Fruit fly (Drosophila melanogaster) whole organism, embryonic: ENCODE measurements around the gene CG13653.

Experiments used
- CG10321 ChIP-seq: fragments of 200-800 bp; sonication (Bioruptor generic); IDR thresholded peaks from 2 replicates; pipeline ENCODE4 v1.3.6; 2022; ENCODE audit warnings: missing biosample characterization, missing genetic modification characterization
- CG12236 ChIP-seq: fragments of 200-800 bp; sonication (Bioruptor generic); optimal IDR thresholded peaks from 2 replicates; lab custom pipeline; 2016; ENCODE audit warnings: missing biosample characterization, missing genetic modification characterization
- CG12391 ChIP-seq: fragments of 200-800 bp; sonication (Bioruptor generic); optimal IDR thresholded peaks from 3 replicates; lab custom pipeline; 2018; ENCODE audit warnings: missing biosample characterization, mild to moderate bottlenecking, missing genetic modification characterization, moderate library complexity
- CG12744 ChIP-seq: fragments of 200-800 bp; sonication (Bioruptor generic); optimal IDR thresholded peaks from 2 replicates; lab custom pipeline; 2016; ENCODE audit warnings: missing biosample characterization, missing genetic modification characterization
- CG14050 ChIP-seq: fragments of 200-800 bp; sonication (Bioruptor generic); IDR thresholded peaks from 3 replicates; pipeline ENCODE4 v1.3.6; 2022; ENCODE audit warnings: missing biosample characterization, missing genetic modification characterization
- CG14667 ChIP-seq: fragments of 200-800 bp; sonication (Bioruptor generic); IDR thresholded peaks from 2 replicates; pipeline ENCODE4 v1.3.6; 2022; ENCODE audit warnings: missing biosample characterization, missing genetic modification characterization
- CG15073 ChIP-seq: fragments of 200-800 bp; sonication (Bioruptor generic); optimal IDR thresholded peaks from 2 replicates; lab custom pipeline; 2016; ENCODE audit warnings: missing biosample characterization, missing genetic modification characterization
- CG17186 ChIP-seq: fragments of 200-800 bp; sonication (Bioruptor generic); optimal IDR thresholded peaks from 3 replicates; lab custom pipeline; 2017; ENCODE audit warnings: missing biosample characterization, missing genetic modification reagents, missing genetic modification characterization
- CG17359 ChIP-seq: fragments of 200-800 bp; sonication (Bioruptor generic); optimal IDR thresholded peaks from 3 replicates; lab custom pipeline; 2018; ENCODE audit warnings: missing biosample characterization, mild to moderate bottlenecking, missing genetic modification characterization, moderate library complexity
- CG17361 ChIP-seq: fragments of 200-800 bp; sonication (Bioruptor generic); IDR thresholded peaks from 3 replicates; pipeline ENCODE4 v1.3.6; 2022; ENCODE audit warnings: missing biosample characterization, missing genetic modification characterization
- CG17385 ChIP-seq: fragments of 200-800 bp; sonication (Bioruptor generic); optimal IDR thresholded peaks from 3 replicates; lab custom pipeline; 2018; ENCODE audit warnings: missing biosample characterization, mild to moderate bottlenecking, missing genetic modification characterization
- CG1792 ChIP-seq: fragments of 200-800 bp; sonication (Bioruptor generic); optimal IDR thresholded peaks from 2 replicates; lab custom pipeline; 2016; ENCODE audit warnings: missing biosample characterization, missing genetic modification characterization
- CG2116 ChIP-seq: fragments of 200-800 bp; sonication (Bioruptor generic); optimal IDR thresholded peaks from 3 replicates; lab custom pipeline; 2018; ENCODE audit warnings: missing biosample characterization, mild to moderate bottlenecking, missing genetic modification characterization
- CG2202 ChIP-seq: fragments of 200-800 bp; sonication (Bioruptor generic); optimal IDR thresholded peaks from 2 replicates; lab custom pipeline; 2018; ENCODE audit warnings: missing biosample characterization, mild to moderate bottlenecking, missing genetic modification characterization
- CG2889 ChIP-seq: fragments of 200-800 bp; sonication (Bioruptor generic); IDR thresholded peaks from 3 replicates; pipeline ENCODE4 v1.3.6; 2022; ENCODE audit warnings: missing biosample characterization, missing genetic modification characterization
- CG4707 ChIP-seq: fragments of 200-800 bp; sonication (Bioruptor generic); optimal IDR thresholded peaks from 2 replicates; lab custom pipeline; 2018; ENCODE audit warnings: missing biosample characterization, mild to moderate bottlenecking, missing genetic modification characterization, moderate library complexity
- CG5245 ChIP-seq: fragments of 200-800 bp; sonication (Bioruptor generic); optimal IDR thresholded peaks from 3 replicates; lab custom pipeline; 2016; ENCODE audit warnings: missing biosample characterization, missing genetic modification characterization
- CG6854 ChIP-seq: fragments of 200-800 bp; sonication (Bioruptor generic); optimal IDR thresholded peaks from 3 replicates; lab custom pipeline; 2017; ENCODE audit warnings: missing biosample characterization, mild to moderate bottlenecking, missing genetic modification characterization
- CG7271 ChIP-seq: fragments of 200-800 bp; sonication (Bioruptor generic); optimal IDR thresholded peaks from 2 replicates; lab custom pipeline; 2018; ENCODE audit warnings: missing biosample characterization, mild to moderate bottlenecking, missing genetic modification characterization, moderate library complexity
- CG8290 ChIP-seq, 3 experiments: fragments of 200-800 bp; sonication (Bioruptor generic); optimal IDR thresholded peaks; 2 replicates each; lab custom pipeline; 2016 to 2019; ENCODE audit warnings: missing biosample characterization in 3 of 3, missing genetic modification characterization in 3 of 3, mild to moderate bottlenecking in 2 of 3, moderate library complexity in 1 of 3
- CG8388 ChIP-seq: fragments of 200-800 bp; sonication (Bioruptor generic); optimal IDR thresholded peaks from 2 replicates; lab custom pipeline; 2019; ENCODE audit warnings: missing biosample characterization, mild to moderate bottlenecking, missing genetic modification characterization, moderate library complexity
- D19B ChIP-seq: fragments of 200-800 bp; sonication (Bioruptor generic); optimal IDR thresholded peaks from 2 replicates; lab custom pipeline; 2017; ENCODE audit warnings: missing biosample characterization, mild to moderate bottlenecking, missing genetic modification characterization
- Dip2 ChIP-seq: fragments of 200-800 bp; sonication (Bioruptor generic); IDR thresholded peaks from 2 replicates; pipeline ENCODE4 v1.3.6; 2022; ENCODE audit warnings: missing biosample characterization, missing genetic modification characterization
- ERR ChIP-seq: fragments of 200-800 bp; sonication (Bioruptor generic); optimal IDR thresholded peaks from 2 replicates; lab custom pipeline; 2016; ENCODE audit warnings: missing biosample characterization, missing genetic modification characterization
- HLH54F ChIP-seq: fragments of 200-800 bp; sonication (Bioruptor generic); optimal IDR thresholded peaks from 3 replicates; lab custom pipeline; 2016; ENCODE audit warnings: missing biosample characterization, missing genetic modification characterization
- Hey ChIP-seq: fragments of 200-800 bp; sonication (Bioruptor generic); optimal IDR thresholded peaks from 3 replicates; lab custom pipeline; 2018; ENCODE audit warnings: missing biosample characterization, mild to moderate bottlenecking, missing genetic modification characterization
- Lhr ChIP-seq: fragments of 200-800 bp; sonication (Bioruptor generic); optimal IDR thresholded peaks from 3 replicates; lab custom pipeline; 2017; ENCODE audit warnings: mild to moderate bottlenecking, missing biosample characterization, missing genetic modification reagents, missing genetic modification characterization
- Myb ChIP-seq: fragments of 200-800 bp; sonication (Bioruptor generic); optimal IDR thresholded peaks from 2 replicates; lab custom pipeline; 2016; ENCODE audit warnings: missing biosample characterization, missing genetic modification characterization
- NK7.1 ChIP-seq: fragments of 200-800 bp; sonication (Bioruptor generic); optimal IDR thresholded peaks from 3 replicates; lab custom pipeline; 2016; ENCODE audit warnings: missing biosample characterization, missing genetic modification characterization
- Optix ChIP-seq: fragments of 200-800 bp; sonication (Bioruptor generic); IDR thresholded peaks from 3 replicates; pipeline ENCODE4 v1.3.6; 2022; ENCODE audit warnings: missing biosample characterization, missing genetic modification characterization
- az2 ChIP-seq: fragments of 200-800 bp; sonication (Bioruptor generic); optimal IDR thresholded peaks from 3 replicates; lab custom pipeline; 2016; ENCODE audit warnings: missing biosample characterization, missing genetic modification characterization
- br ChIP-seq: fragments of >200 bp; optimal IDR thresholded peaks from 2 replicates; lab custom pipeline; 2017
- caup ChIP-seq: fragments of 200-800 bp; sonication (Bioruptor generic); optimal IDR thresholded peaks from 3 replicates; lab custom pipeline; 2017; ENCODE audit warnings: missing biosample characterization, mild to moderate bottlenecking, missing genetic modification characterization, moderate library complexity; ENCODE audit not compliant: severe bottlenecking
- croc ChIP-seq: fragments of 200-800 bp; sonication (Bioruptor generic); conservative IDR thresholded peaks from 3 replicates; pipeline ENCODE4 v1.3.6; 2022; ENCODE audit warnings: missing biosample characterization, missing genetic modification characterization
- dan ChIP-seq: fragments of 200-800 bp; sonication (Bioruptor generic); IDR thresholded peaks from 2 replicates; pipeline ENCODE4 v1.3.6; 2022; ENCODE audit warnings: missing biosample characterization, missing genetic modification characterization
- eve ChIP-seq, 2 experiments: fragments of >200 bp; optimal IDR thresholded peaks; 2 replicates each; lab custom pipeline; 2017; ENCODE audit warnings: missing biosample characterization in 2 of 2, missing genetic modification characterization in 2 of 2
- eyg ChIP-seq: fragments of 200-800 bp; sonication (Bioruptor generic); optimal IDR thresholded peaks from 3 replicates; lab custom pipeline; 2016; ENCODE audit warnings: missing biosample characterization, missing genetic modification characterization
- gce ChIP-seq: fragments of 200-800 bp; sonication (Bioruptor generic); IDR thresholded peaks from 3 replicates; pipeline ENCODE4 v1.3.6; 2022; ENCODE audit warnings: missing biosample characterization, missing genetic modification characterization
- gcm2 ChIP-seq: fragments of 200-800 bp; sonication (Bioruptor generic); optimal IDR thresholded peaks from 2 replicates; lab custom pipeline; 2016; ENCODE audit warnings: missing biosample characterization, missing genetic modification characterization
- grn ChIP-seq: fragments of 200-800 bp; sonication (Bioruptor generic); optimal IDR thresholded peaks from 3 replicates; lab custom pipeline; 2017; ENCODE audit warnings: missing biosample characterization, missing genetic modification characterization
- gro ChIP-seq: fragments of 200-800 bp; sonication (Bioruptor generic); optimal IDR thresholded peaks from 2 replicates; lab custom pipeline; 2016; ENCODE audit warnings: missing biosample characterization, missing genetic modification characterization
- jumu ChIP-seq: fragments of 200-800 bp; sonication (Bioruptor generic); optimal IDR thresholded peaks from 3 replicates; lab custom pipeline; 2016; ENCODE audit warnings: missing biosample characterization, missing genetic modification characterization
- maf-S ChIP-seq: fragments of 200-800 bp; sonication (Bioruptor generic); optimal IDR thresholded peaks from 2 replicates; lab custom pipeline; 2016; ENCODE audit warnings: missing biosample characterization, missing genetic modification characterization
- mirr ChIP-seq: fragments of 200-800 bp; sonication (Bioruptor generic); optimal IDR thresholded peaks from 3 replicates; lab custom pipeline; 2018; ENCODE audit warnings: missing biosample characterization, mild to moderate bottlenecking, missing genetic modification characterization
- pzg ChIP-seq: fragments of 200-800 bp; sonication (Bioruptor generic); optimal IDR thresholded peaks from 3 replicates; lab custom pipeline; 2018; ENCODE audit warnings: missing biosample characterization, mild to moderate bottlenecking, missing genetic modification characterization, moderate library complexity
- salm ChIP-seq: fragments of 200-800 bp; sonication (Bioruptor generic); optimal IDR thresholded peaks from 2 replicates; lab custom pipeline; 2018; ENCODE audit warnings: missing biosample characterization, mild to moderate bottlenecking, missing genetic modification characterization
- sim ChIP-seq: fragments of 200-800 bp; sonication (Bioruptor generic); IDR thresholded peaks from 2 replicates; pipeline ENCODE4 v1.3.6; 2022; ENCODE audit warnings: missing biosample characterization, missing genetic modification characterization
- sisA ChIP-seq: fragments of 200-800 bp; sonication (Bioruptor generic); IDR thresholded peaks from 2 replicates; pipeline ENCODE4 v1.3.6; 2022; ENCODE audit warnings: missing biosample characterization, missing genetic modification characterization
- so ChIP-seq: fragments of 200-800 bp; sonication (Bioruptor generic); IDR thresholded peaks from 3 replicates; pipeline ENCODE4 v1.3.6; 2022; ENCODE audit warnings: missing biosample characterization, missing genetic modification characterization
- sob ChIP-seq: fragments of 200-800 bp; sonication (Bioruptor generic); IDR thresholded peaks from 2 replicates; pipeline ENCODE4 v1.3.6; 2022; ENCODE audit warnings: missing biosample characterization, missing genetic modification characterization
- zfh1 ChIP-seq: fragments of 200-800 bp; sonication (Bioruptor generic); IDR thresholded peaks from 3 replicates; pipeline ENCODE4 v1.3.6; 2022; ENCODE audit warnings: missing biosample characterization, missing genetic modification characterization

The CG13653 gene

DNA sequence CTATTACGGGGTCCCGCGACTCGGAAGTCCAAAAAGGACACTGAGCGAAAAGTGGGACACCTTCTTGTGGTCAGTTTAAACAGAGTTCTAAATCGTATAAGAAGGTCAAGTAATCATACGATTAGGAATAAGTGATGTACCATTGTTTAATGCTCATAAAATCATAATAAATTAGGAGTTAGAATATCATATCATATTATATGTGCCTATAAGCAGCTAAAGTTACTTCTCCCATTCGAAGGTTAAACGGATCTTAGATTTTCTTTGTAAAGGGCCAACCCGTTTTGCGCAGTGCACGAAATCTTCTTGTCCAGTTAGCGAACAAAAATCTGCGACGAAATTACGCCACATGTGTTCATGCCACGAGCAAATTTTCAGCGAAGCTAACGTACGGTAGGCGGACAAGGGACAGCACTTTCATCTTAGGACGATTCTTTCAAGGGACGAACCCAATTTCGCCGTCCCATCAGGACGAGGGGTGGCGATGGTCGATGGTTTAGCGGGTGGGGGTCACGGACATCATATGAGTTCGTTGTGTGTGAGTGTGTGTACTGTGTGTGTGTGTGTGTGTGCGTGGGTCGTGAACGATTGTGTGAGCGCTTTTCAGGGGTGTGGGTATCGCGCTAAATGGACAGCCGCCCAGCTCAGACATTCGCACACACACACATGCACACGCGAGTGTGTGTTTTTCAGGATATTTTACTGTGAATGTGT lies 26.9 kb upstream of the CG13653 start (continued):
- TF ChIP-seq CG14050 (no peak), sisA (GFP tag; lab: Robert Waterston, UW) (peak; percentile 45; the same call in 1 of the 2 replicates), CG1792 (GFP tag; lab: Kevin White, UChicago) (no peak), CG7271 (tag; lab: Kevin White, UChicago) (no peak), sob (peak; percentile 25; the same call in 1 of the 2 replicates), sim (GFP tag; lab: Robert Waterston, UW) (no peak), Hey (no peak), CG15073 (no peak), caup (GFP tag; lab: Kevin White, UChicago) (no peak), zfh1 (GFP tag; lab: Robert Waterston, UW) (0 out of 3 replicates have a peak, but pooled peaks have one; percentile 9), CG8388 (GFP tag; lab: Kevin White, UChicago) (peak; percentile 36), mirr (GFP tag; lab: Kevin White, UChicago) (no peak), CG17385 (peak; percentile 44), CG12744 (no peak), CG17361 (GFP tag; lab: Robert Waterston, UW) (peak; percentile 64), gce (GFP tag; lab: Robert Waterston, UW) (no peak), eyg (GFP tag; lab: Kevin White, UChicago) (no peak), dan (GFP tag; lab: Robert Waterston, UW) (no peak; the same call in 1 of the 2 replicates), CG12391 (peak; percentile 40), az2 (peak; percentile 4), maf-S (GFP tag; lab: Kevin White, UChicago) (peak; percentile 8), HLH54F (GFP tag; lab: Kevin White, UChicago) (peak; percentile 45), CG8290 (GFP tag; optimal IDR thresholded peaks at IDR 0.05; lab: Kevin White, UChicago) (no peak), CG8290 (tag; optimal IDR thresholded peaks at IDR 0.05; lab: Kevin White, UChicago) (peak in 1 of 2 experiments; percentile 29), Lhr (GFP tag; lab: Kevin White, UChicago) (no peak), CG4707 (GFP tag; lab: Kevin White, UChicago) (no peak), ERR (no peak), gro (no peak), Dip2 (no peak), jumu (peak; percentile 10), salm (tag; lab: Kevin White, UChicago) (no peak), br (lab: Kevin White, UChicago) (no peak), so (GFP tag; lab: Robert Waterston, UW) (no peak), CG10321 (GFP tag; lab: Robert Waterston, UW) (no peak), Optix (GFP tag; lab: Robert Waterston, UW) (no peak), eve (GFP tag; optimal IDR thresholded peaks at IDR 0.05; lab: Kevin White, UChicago) (no peak), CG5245 (GFP tag; lab: Kevin White, UChicago) (no peak), croc (GFP tag; lab: Robert Waterston, UW) (no peak), Myb (GFP tag; lab: Kevin White, UChicago) (no peak), gcm2 (GFP tag; lab: Kevin White, UChicago) (no peak), CG6854 (GFP tag; lab: Kevin White, UChicago) (peak; percentile 31), CG2202 (tag; lab: Kevin White, UChicago) (no peak), CG12236 (no peak), CG2116 (GFP tag; lab: Kevin White, UChicago) (no peak), grn (GFP tag; lab: Kevin White, UChicago) (no peak), CG2889 (GFP tag; lab: Robert Waterston, UW) (no peak), D19B (GFP tag; lab: Kevin White, UChicago) (no peak), CG17186 (GFP tag; lab: Kevin White, UChicago) (no peak), pzg (GFP tag; lab: Kevin White, UChicago) (no peak), NK7.1 (GFP tag; lab: Kevin White, UChicago) (no peak), CG17359 (tag; lab: Kevin White, UChicago) (peak; percentile 46), CG14667 (GFP tag; lab: Robert Waterston, UW) (0 out of 2 replicates have a peak, but pooled peaks have one; percentile 5)
